Worm (Caenorhabditis elegans): ENCODE measurements around the gene ets-5.

Gene ets-5

DNA sequence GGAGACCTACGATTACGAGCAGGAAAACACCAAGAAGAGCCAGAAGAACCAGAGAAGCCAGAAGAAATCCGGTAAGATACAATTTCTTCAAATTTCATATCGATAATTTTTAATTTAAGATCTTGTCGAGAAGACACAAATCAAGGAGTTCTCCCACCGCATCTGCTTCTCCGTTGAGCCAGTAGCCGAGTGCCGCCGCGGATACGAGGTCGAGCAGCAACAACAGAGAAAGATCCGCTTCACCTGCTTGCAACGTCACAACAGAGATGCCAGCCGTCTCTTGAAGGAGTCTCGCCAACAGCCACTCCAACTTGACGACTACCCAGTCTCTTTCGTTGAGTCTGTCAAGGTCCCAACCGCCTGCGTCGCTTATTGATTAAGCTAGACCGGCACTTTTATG lies 21.4 kb upstream of the ets-5 start (continued):
- TF ChIP-seq sptf-2 (GFP tag; optimal IDR thresholded peaks at IDR 0.05) (no peak), unc-62 (GFP tag; optimal IDR thresholded peaks at IDR 0.05) (no peak)

DNA sequence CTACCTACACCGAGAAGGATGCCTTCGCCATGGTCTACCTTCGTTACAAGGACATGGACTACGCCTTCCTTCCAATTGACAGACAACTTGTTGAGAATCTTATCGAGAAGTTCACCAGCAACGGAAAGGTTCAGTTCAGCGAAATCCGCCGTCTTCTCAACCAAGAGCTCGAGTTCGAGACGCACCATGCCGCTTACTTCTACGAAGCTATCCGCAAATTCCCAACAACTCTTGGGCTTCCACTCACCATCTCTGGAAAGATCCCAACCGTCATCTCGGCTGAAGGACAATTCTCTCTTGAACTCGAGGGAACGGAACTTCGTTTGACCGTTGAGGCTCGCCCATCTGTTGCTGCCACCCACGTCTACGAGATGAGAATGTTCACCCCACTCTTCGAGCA lies 19.1 kb upstream of the ets-5 start:
- TF ChIP-seq Y53G8AR.9 (GFP tag; conservative IDR thresholded peaks at IDR 0.05): peak; percentile 76
- TF ChIP-seq egl-18 (GFP tag; IDR thresholded peaks at IDR 0.05): no peak
- 0 out of 2 replicates have a peak, but pooled peaks have one; percentile 16 for TF ChIP-seq ceh-91 (GFP tag; IDR thresholded peaks at IDR 0.05)
- no peak for TF ChIP-seq lsl-1 (GFP tag; optimal IDR thresholded peaks at IDR 0.05)
- TF ChIP-seq sea-2 (GFP tag; IDR thresholded peaks at IDR 0.05): no peak
- TF ChIP-seq nhr-27 (tag; optimal IDR thresholded peaks at IDR 0.05): no peak
- no peak for TF ChIP-seq mcd-1 (GFP tag; IDR thresholded peaks at IDR 0.05)
- peak; percentile 59 for TF ChIP-seq ZK185.1 (tag; optimal IDR thresholded peaks at IDR 0.05; ENCODE audit: poor library complexity, severe bottlenecking)
- peak; percentile 55 for TF ChIP-seq repo-1 (tag; optimal IDR thresholded peaks at IDR 0.05)
- TF ChIP-seq rcor-1 (GFP tag; IDR thresholded peaks at IDR 0.05): 0 out of 2 replicates have a peak, but pooled peaks have one; percentile 4
- TF ChIP-seq nhr-90 (tag; optimal IDR thresholded peaks at IDR 0.05): peak; percentile 34
- TF ChIP-seq ztf-26 (tag; optimal IDR thresholded peaks at IDR 0.05): no peak
- 0 out of 2 replicates have a peak, but pooled peaks have one; percentile 77 for TF ChIP-seq Y56A3A.18 (GFP tag; IDR thresholded peaks at IDR 0.05)
- TF ChIP-seq ama-1 (optimal IDR thresholded peaks at IDR 0.05): no peak
- no peak for TF ChIP-seq ama-1 (GFP tag; optimal IDR thresholded peaks at IDR 0.05)
- no peak for TF ChIP-seq lag-1 (GFP tag; IDR thresholded peaks at IDR 0.05)
- TF ChIP-seq nfya-1 (tag; optimal IDR thresholded peaks at IDR 0.05; ENCODE audit: borderline replicate concordance, insufficient read depth): no peak
- no peak for TF ChIP-seq F37B4.10 (GFP tag; IDR thresholded peaks at IDR 0.05)
- TF ChIP-seq mes-4 (tag; optimal IDR thresholded peaks at IDR 0.05): no peak
- peak; percentile 3 for TF ChIP-seq F52B5.7 (tag; optimal IDR thresholded peaks at IDR 0.05)
- 0 out of 2 replicates have a peak, but pooled peaks have one; percentile 28 for TF ChIP-seq lin-26 (GFP tag; IDR thresholded peaks at IDR 0.05)

DNA sequence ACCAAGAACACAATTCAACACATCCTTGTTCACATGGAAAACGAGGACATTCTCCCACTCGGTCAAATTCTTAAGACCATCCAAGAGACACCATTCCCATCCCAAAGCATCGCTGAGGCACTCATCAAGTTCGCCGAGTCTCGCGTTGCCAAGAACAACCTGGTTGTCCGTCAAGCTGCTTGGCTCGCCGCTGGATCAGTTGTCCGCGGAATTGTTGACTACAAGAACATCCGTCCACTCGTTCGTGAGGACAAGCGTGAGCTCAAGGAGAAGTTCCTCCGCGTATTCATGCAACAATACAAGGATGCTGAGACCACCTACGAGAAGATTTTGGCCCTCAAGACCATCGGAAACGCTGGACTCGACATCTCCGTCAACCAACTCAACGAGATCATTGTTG lies 18.0 kb upstream of the ets-5 start:
- TF ChIP-seq nfyb-1 (GFP tag; IDR thresholded peaks at IDR 0.05) (0 out of 2 replicates have a peak, but pooled peaks have one; percentile 5), Y53G8AR.9 (GFP tag; conservative IDR thresholded peaks at IDR 0.05) (peak; percentile 75), F22D6.2 (tag; optimal IDR thresholded peaks at IDR 0.05) (no peak), ztf-3 (GFP tag; optimal IDR thresholded peaks at IDR 0.05) (no peak), cebp-2 (GFP tag; IDR thresholded peaks at IDR 0.05) (peak; percentile 57; the same call in 1 of the 2 replicates), Y56A3A.18 (GFP tag; IDR thresholded peaks at IDR 0.05) (peak; percentile 25; the same call in 1 of the 2 replicates), zfh-2 (GFP tag; conservative IDR thresholded peaks at IDR 0.05) (0 out of 2 replicates have a peak, but pooled peaks have one; percentile 21), cebp-1 (GFP tag; IDR thresholded peaks at IDR 0.05) (no peak), cebp-1 (tag; optimal IDR thresholded peaks at IDR 0.05) (peak; percentile 2), lag-1 (GFP tag; IDR thresholded peaks at IDR 0.05) (0 out of 2 replicates have a peak, but pooled peaks have one; percentile 29)

DNA sequence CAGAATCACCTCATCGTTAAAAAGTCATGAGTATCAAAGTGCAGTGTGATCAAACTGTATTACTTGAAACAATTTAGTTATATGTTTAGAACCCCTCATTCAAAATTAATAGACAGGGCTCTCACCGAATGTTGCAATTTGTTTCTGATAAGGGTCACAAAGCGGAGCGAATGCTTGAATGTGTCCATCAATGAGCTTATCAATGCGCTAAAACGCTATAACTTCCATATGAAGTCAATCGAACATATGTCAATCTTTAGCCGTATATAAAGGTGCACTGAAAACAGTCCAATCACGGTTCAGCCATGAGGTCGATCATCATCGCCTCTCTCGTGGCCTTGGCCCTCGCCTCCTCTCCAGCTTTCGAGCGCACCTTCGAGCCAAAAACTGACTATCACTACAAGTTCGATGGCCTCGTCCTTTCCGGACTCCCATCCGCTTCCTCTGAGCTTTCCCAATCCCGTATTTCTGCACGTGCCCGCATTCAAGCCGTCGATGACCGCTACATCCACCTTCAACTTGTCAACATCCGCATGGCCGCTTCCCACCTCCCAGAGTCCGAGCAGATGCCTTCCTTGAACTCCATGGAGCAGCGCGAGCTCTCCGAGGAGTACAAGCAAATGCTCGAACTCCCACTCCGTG lies 16.5 kb upstream of the ets-5 start, which contains the start of gene vit-2:
Gene vit-2 (plus strand): TSS at position 305 of the 642 bp plus-strand sequence.
- TF ChIP-seq mcd-1 (GFP tag; IDR thresholded peaks at IDR 0.05): peak; percentile 49; the same call in 1 of the 2 replicates
- TF ChIP-seq unc-62 (GFP tag; optimal IDR thresholded peaks at IDR 0.05): peak; percentile 86
- TF ChIP-seq repo-1 (tag; optimal IDR thresholded peaks at IDR 0.05): peak; percentile 42
- no peak for TF ChIP-seq cebp-1 (GFP tag; IDR thresholded peaks at IDR 0.05)
- peak; percentile 59 for TF ChIP-seq cebp-1 (tag; optimal IDR thresholded peaks at IDR 0.05)
- no peak for TF ChIP-seq aptf-2 (GFP tag; conservative IDR thresholded peaks at IDR 0.05)
- TF ChIP-seq chd-7 (tag; optimal IDR thresholded peaks at IDR 0.05): peak; percentile 44
- 0 out of 2 replicates have a peak, but pooled peaks have one; percentile 30 for TF ChIP-seq ztf-25 (GFP tag; IDR thresholded peaks at IDR 0.05)
- TF ChIP-seq ztf-22 (GFP tag; optimal IDR thresholded peaks at IDR 0.05): peak; percentile 21
- peak; percentile 47 for TF ChIP-seq nhr-179 (tag; optimal IDR thresholded peaks at IDR 0.05)
- peak; percentile 48; the same call in 1 of the 2 replicates for TF ChIP-seq pbrm-1 (GFP tag; IDR thresholded peaks at IDR 0.05)
- peak; percentile 60 for TF ChIP-seq dox-1 (GFP tag; IDR thresholded peaks at IDR 0.05)
- no peak for TF ChIP-seq nhr-27 (tag; optimal IDR thresholded peaks at IDR 0.05)
- peak; percentile 40 for TF ChIP-seq lin-40 (tag; optimal IDR thresholded peaks at IDR 0.05)
- TF ChIP-seq nfyb-1 (GFP tag; IDR thresholded peaks at IDR 0.05): peak; percentile 83
- no peak for TF ChIP-seq lin-26 (GFP tag; IDR thresholded peaks at IDR 0.05)
- TF ChIP-seq egrh-3 (GFP tag; IDR thresholded peaks at IDR 0.05): peak; percentile 56; the same call in 1 of the 2 replicates
- peak; percentile 7 for TF ChIP-seq ztf-26 (tag; optimal IDR thresholded peaks at IDR 0.05)
- TF ChIP-seq Y53F4B.3 (GFP tag; IDR thresholded peaks at IDR 0.05): no peak
- peak; percentile 72 to 76 for TF ChIP-seq let-607 (tag; optimal IDR thresholded peaks at IDR 0.05)
- TF ChIP-seq ets-4 (GFP tag; optimal IDR thresholded peaks at IDR 0.05): peak; percentile 45

All from whole organism, young adult.